Fruit fly (Drosophila melanogaster) whole organism, embryonic: Measurements from ENCODE around the gene Sur-8.
A peak's percentile ranks its signal among the peaks of the same experiment; 100 is the strongest.

Source experiments
- Abd-B ChIP-seq: fragments of 200-800 bp; sonication (Bioruptor generic); optimal IDR thresholded peaks from 2 replicates; lab custom pipeline; 2018; ENCODE audit warnings: missing biosample characterization, mild to moderate bottlenecking, missing genetic modification characterization, moderate library complexity
- Bteb2 ChIP-seq: fragments of 200-800 bp; sonication (Bioruptor generic); optimal IDR thresholded peaks from 2 replicates; lab custom pipeline; 2016; ENCODE audit warnings: missing biosample characterization, missing genetic modification characterization
- CG10267 ChIP-seq: fragments of 200-800 bp; sonication (Bioruptor generic); optimal IDR thresholded peaks from 2 replicates; lab custom pipeline; 2018; ENCODE audit warnings: missing biosample characterization, mild to moderate bottlenecking, missing genetic modification characterization, moderate library complexity
- CG10366 ChIP-seq: fragments of 200-800 bp; sonication (Bioruptor generic); IDR thresholded peaks from 2 replicates; pipeline ENCODE4 v1.3.6; 2022; ENCODE audit warnings: missing biosample characterization, missing genetic modification characterization
- CG10979 ChIP-seq: fragments of 200-800 bp; sonication (Bioruptor generic); optimal IDR thresholded peaks from 2 replicates; lab custom pipeline; 2018; ENCODE audit warnings: missing biosample characterization, mild to moderate bottlenecking, missing genetic modification characterization, moderate library complexity
- CG11085 ChIP-seq: fragments of 200-800 bp; sonication (Bioruptor generic); IDR thresholded peaks from 2 replicates; pipeline ENCODE4 v1.3.6; 2022; ENCODE audit warnings: missing biosample characterization, missing genetic modification characterization
- CG1233 ChIP-seq: fragments of 200-800 bp; sonication (Bioruptor generic); optimal IDR thresholded peaks from 4 replicates; lab custom pipeline; 2018; ENCODE audit warnings: missing biosample characterization, mild to moderate bottlenecking, missing genetic modification characterization
- CG12744 ChIP-seq: fragments of 200-800 bp; sonication (Bioruptor generic); optimal IDR thresholded peaks from 2 replicates; lab custom pipeline; 2016; ENCODE audit warnings: missing biosample characterization, missing genetic modification characterization
- CG15601 ChIP-seq: fragments of 200-800 bp; sonication (Bioruptor generic); optimal IDR thresholded peaks from 3 replicates; lab custom pipeline; 2019; ENCODE audit warnings: missing biosample characterization, mild to moderate bottlenecking, missing genetic modification characterization, moderate library complexity
- CG16779 ChIP-seq: fragments of 200-800 bp; sonication (Bioruptor generic); IDR thresholded peaks from 2 replicates; pipeline ENCODE4 v1.3.6; 2022; ENCODE audit warnings: missing biosample characterization, missing genetic modification characterization
- CG17612 ChIP-seq: fragments of 200-800 bp; sonication (Bioruptor generic); IDR thresholded peaks from 2 replicates; pipeline ENCODE4 v1.3.6; 2022; ENCODE audit warnings: missing biosample characterization, missing genetic modification characterization
- CG18011 ChIP-seq: fragments of 200-800 bp; sonication (Bioruptor generic); optimal IDR thresholded peaks from 2 replicates; lab custom pipeline; 2017; ENCODE audit warnings: missing biosample characterization, missing genetic modification characterization, mild to moderate bottlenecking, moderate library complexity, missing genotype
- CG18599 ChIP-seq: fragments of 200-800 bp; sonication (Bioruptor generic); optimal IDR thresholded peaks from 3 replicates; lab custom pipeline; 2017; ENCODE audit warnings: missing biosample characterization, missing genetic modification characterization, mild to moderate bottlenecking, moderate library complexity, missing genetic modification reagents
- CG32532 ChIP-seq: fragments of 200-800 bp; sonication (Bioruptor generic); IDR thresholded peaks from 2 replicates; pipeline ENCODE4 v1.3.6; 2022; ENCODE audit warnings: missing biosample characterization, missing genetic modification characterization
- CG34422 ChIP-seq: fragments of 200-800 bp; sonication (Bioruptor generic); IDR thresholded peaks from 3 replicates; pipeline ENCODE4 v1.3.6; 2022; ENCODE audit warnings: missing biosample characterization, missing genetic modification characterization
- CG3838 ChIP-seq: fragments of 200-800 bp; sonication (Bioruptor generic); optimal IDR thresholded peaks from 3 replicates; lab custom pipeline; 2016; ENCODE audit warnings: missing biosample characterization, missing genetic modification characterization
- CG3847 ChIP-seq: fragments of 200-800 bp; sonication (Bioruptor generic); IDR thresholded peaks from 2 replicates; pipeline ENCODE4 v1.3.6; 2022; ENCODE audit warnings: missing biosample characterization, missing genetic modification characterization
- CG4707 ChIP-seq: fragments of 200-800 bp; sonication (Bioruptor generic); optimal IDR thresholded peaks from 2 replicates; lab custom pipeline; 2018; ENCODE audit warnings: missing biosample characterization, mild to moderate bottlenecking, missing genetic modification characterization, moderate library complexity
- CG4730 ChIP-seq: fragments of 200-800 bp; sonication (Bioruptor generic); IDR thresholded peaks from 2 replicates; pipeline ENCODE4 v1.3.6; 2022; ENCODE audit warnings: missing biosample characterization, missing genetic modification characterization
- CG4854 ChIP-seq: fragments of 200-800 bp; sonication (Bioruptor generic); optimal IDR thresholded peaks from 2 replicates; lab custom pipeline; 2016; ENCODE audit warnings: missing biosample characterization, missing genetic modification characterization, inconsistent platforms
- CG8359 ChIP-seq: fragments of 200-800 bp; sonication (Bioruptor generic); optimal IDR thresholded peaks from 2 replicates; lab custom pipeline; 2017; ENCODE audit warnings: missing biosample characterization, mild to moderate bottlenecking, missing genetic modification characterization, borderline replicate concordance
- CG9932 ChIP-seq: fragments of 200-800 bp; sonication (Bioruptor generic); IDR thresholded peaks from 2 replicates; pipeline ENCODE4 v1.3.6; 2022; ENCODE audit warnings: missing biosample characterization, missing genetic modification characterization
- D ChIP-seq, 2 experiments: fragments of 200-800 bp in 1 of 2; fragments of >200 bp in 1 of 2; sonication (Bioruptor generic) in 1 of 2; optimal IDR thresholded peaks; 2 replicates in 1 of 2; 3 replicates in 1 of 2; lab custom pipeline; 2017; ENCODE audit warnings: mild to moderate bottlenecking in 1 of 2, missing biosample characterization in 1 of 2, missing genetic modification characterization in 1 of 2, missing genetic modification reagents in 1 of 2
- Gsc ChIP-seq: fragments of 200-800 bp; sonication (Bioruptor generic); IDR thresholded peaks from 2 replicates; pipeline ENCODE4 v1.3.6; 2022; ENCODE audit warnings: missing biosample characterization, missing genetic modification characterization
- H2.0 ChIP-seq: fragments of 200-800 bp; sonication (Bioruptor generic); IDR thresholded peaks from 2 replicates; pipeline ENCODE4 v1.3.6; 2022; ENCODE audit warnings: missing biosample characterization, missing genetic modification characterization
- Hr39 ChIP-seq: fragments of >200 bp; optimal IDR thresholded peaks from 2 replicates; lab custom pipeline; 2017
- Hr78 ChIP-seq, 2 experiments: fragments of 200-800 bp in 1 of 2; fragments of >200 bp in 1 of 2; sonication (Bioruptor generic) in 1 of 2; optimal IDR thresholded peaks; 2 replicates each; lab custom pipeline; 2017 to 2019; ENCODE audit warnings: missing biosample characterization in 2 of 2, missing genetic modification characterization in 2 of 2, mild to moderate bottlenecking in 1 of 2, moderate library complexity in 1 of 2
- MESR4 ChIP-seq: fragments of 200-800 bp; sonication (Bioruptor generic); optimal IDR thresholded peaks from 2 replicates; lab custom pipeline; 2018; ENCODE audit warnings: missing biosample characterization, mild to moderate bottlenecking, missing genetic modification characterization, moderate library complexity
- aop ChIP-seq: fragments of 200-800 bp; sonication (Bioruptor generic); IDR thresholded peaks from 2 replicates; pipeline ENCODE4 v1.3.6; 2022; ENCODE audit warnings: missing biosample characterization, missing genetic modification characterization
- ash1 ChIP-seq: fragments of 200-800 bp; sonication (Bioruptor generic); optimal IDR thresholded peaks from 2 replicates; lab custom pipeline; 2018; ENCODE audit warnings: missing biosample characterization, mild to moderate bottlenecking, missing genetic modification characterization
- bab2 ChIP-seq: fragments of 200-800 bp; sonication (Bioruptor generic); optimal IDR thresholded peaks from 2 replicates; lab custom pipeline; 2016; ENCODE audit warnings: missing biosample characterization, missing genetic modification characterization
- cwo ChIP-seq: fragments of 200-800 bp; sonication (Bioruptor generic); optimal IDR thresholded peaks from 3 replicates; lab custom pipeline; 2017; ENCODE audit warnings: missing biosample characterization, missing genetic modification characterization, mild to moderate bottlenecking, moderate library complexity, missing genetic modification reagents
- danr ChIP-seq: fragments of 200-800 bp; sonication (Bioruptor generic); IDR thresholded peaks from 2 replicates; pipeline ENCODE4 v1.3.6; 2022; ENCODE audit warnings: missing biosample characterization, missing genetic modification characterization
- ems ChIP-seq: fragments of 200-800 bp; sonication (Bioruptor generic); optimal IDR thresholded peaks from 3 replicates; lab custom pipeline; 2016; ENCODE audit warnings: missing biosample characterization, missing genetic modification characterization
- en ChIP-seq: fragments of 200-800 bp; sonication (Bioruptor generic); optimal IDR thresholded peaks from 2 replicates; lab custom pipeline; 2016; ENCODE audit warnings: missing biosample characterization, missing genetic modification characterization
- grau ChIP-seq: fragments of 200-800 bp; optimal IDR thresholded peaks from 3 replicates; lab custom pipeline; 2019; ENCODE audit warnings: missing biosample characterization, mild to moderate bottlenecking, missing genetic modification characterization, moderate library complexity
- inv ChIP-seq: fragments of 200-800 bp; sonication (Bioruptor generic); IDR thresholded peaks from 2 replicates; pipeline ENCODE4 v1.3.6; 2022; ENCODE audit warnings: missing biosample characterization, missing genetic modification characterization; ENCODE audit not compliant: partially characterized antibody
- kni ChIP-seq: fragments of 200-800 bp; sonication (Bioruptor generic); optimal IDR thresholded peaks from 3 replicates; lab custom pipeline; 2017; ENCODE audit warnings: mild to moderate bottlenecking, missing biosample characterization, missing genetic modification reagents, missing genetic modification characterization
- lola ChIP-seq, 3 experiments: fragments of >200 bp in 2 of 3; fragments of 200-800 bp in 1 of 3; sonication (Bioruptor generic) in 1 of 3; optimal IDR thresholded peaks; 2 replicates each; lab custom pipeline; 2017 to 2019; ENCODE audit warnings: missing biosample characterization in 3 of 3, missing genetic modification characterization in 3 of 3, mild to moderate bottlenecking in 1 of 3, moderate library complexity in 1 of 3
- maf-S ChIP-seq: fragments of 200-800 bp; sonication (Bioruptor generic); optimal IDR thresholded peaks from 2 replicates; lab custom pipeline; 2016; ENCODE audit warnings: missing biosample characterization, missing genetic modification characterization
- nau ChIP-seq: fragments of 200-800 bp; sonication (Bioruptor generic); optimal IDR thresholded peaks from 3 replicates; lab custom pipeline; 2017; ENCODE audit warnings: missing biosample characterization, mild to moderate bottlenecking, missing genetic modification characterization, missing genetic modification reagents
- ro ChIP-seq: fragments of 200-800 bp; sonication (Bioruptor generic); IDR thresholded peaks from 2 replicates; pipeline ENCODE4 v1.3.6; 2022; ENCODE audit warnings: missing biosample characterization, missing genetic modification characterization
- seq ChIP-seq: fragments of 200-800 bp; sonication (Bioruptor generic); IDR thresholded peaks from 2 replicates; pipeline ENCODE4 v1.3.6; 2022; ENCODE audit warnings: missing biosample characterization, missing genetic modification characterization
- sisA ChIP-seq: fragments of 200-800 bp; sonication (Bioruptor generic); IDR thresholded peaks from 2 replicates; pipeline ENCODE4 v1.3.6; 2022; ENCODE audit warnings: missing biosample characterization, missing genetic modification characterization
- tio ChIP-seq: fragments of 200-800 bp; sonication (Bioruptor generic); optimal IDR thresholded peaks from 2 replicates; lab custom pipeline; 2017; ENCODE audit warnings: missing biosample characterization, missing genetic modification characterization, inconsistent platforms
- tna ChIP-seq: fragments of 200-800 bp; sonication (Bioruptor generic); IDR thresholded peaks from 2 replicates; pipeline ENCODE4 v1.3.6; 2022; ENCODE audit warnings: missing biosample characterization, missing genetic modification characterization; ENCODE audit not compliant: partially characterized antibody
- trem ChIP-seq: fragments of 200-800 bp; optimal IDR thresholded peaks from 3 replicates; lab custom pipeline; 2019; ENCODE audit warnings: missing biosample characterization, mild to moderate bottlenecking, missing genetic modification characterization, moderate library complexity
- tup ChIP-seq: fragments of 200-800 bp; sonication (Bioruptor generic); optimal IDR thresholded peaks from 2 replicates; lab custom pipeline; 2016; ENCODE audit warnings: missing biosample characterization, mild to moderate bottlenecking, missing genetic modification characterization, moderate library complexity

Sur-8 gene

DNA sequence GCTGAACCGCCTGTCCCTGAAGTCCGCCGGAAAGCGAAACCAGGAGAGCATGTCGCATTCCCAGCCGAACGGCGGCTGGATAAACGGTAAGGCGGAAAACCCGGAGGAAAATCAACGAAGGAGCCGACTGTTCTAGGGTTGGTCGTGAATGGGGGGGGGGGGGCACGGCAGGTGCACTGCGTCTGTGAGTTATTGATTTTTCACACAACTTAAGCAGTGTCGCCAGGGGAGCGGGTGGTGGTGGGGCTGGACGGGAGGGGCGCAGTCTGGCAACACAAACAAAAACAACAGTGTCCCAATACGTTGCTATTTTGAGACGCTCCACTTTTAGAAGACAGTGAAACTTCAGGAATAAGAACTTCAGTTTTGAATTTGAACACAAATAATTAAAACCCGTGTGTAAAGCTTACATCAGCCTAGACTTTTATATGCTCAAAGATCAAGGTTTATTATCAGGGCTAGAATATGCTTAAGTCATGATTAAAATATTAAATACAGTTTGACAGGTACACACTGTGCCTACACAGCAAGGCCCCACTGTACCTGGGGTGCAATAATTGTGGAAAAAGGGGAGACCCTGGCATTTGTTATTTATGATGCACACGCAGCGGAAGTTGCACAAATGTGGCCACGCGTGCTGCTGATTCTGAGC is 16.0 kb downstream of the Sur-8 start (continued):
- peak in 1 of 2 experiments; percentile 29 for TF ChIP-seq Hr78 (GFP tag; optimal IDR thresholded peaks at IDR 0.05; lab: Kevin White, UChicago)
- TF ChIP-seq Bteb2 (GFP tag; lab: Kevin White, UChicago) = no peak
- TF ChIP-seq CG3838 (GFP tag; lab: Kevin White, UChicago) = no peak
- TF ChIP-seq CG1233 (GFP tag; lab: Kevin White, UChicago) = peak; percentile 56
- TF ChIP-seq cwo (GFP tag; lab: Kevin White, UChicago) = peak; percentile 30
- peak; percentile 14; the same call in 1 of the 2 replicates for TF ChIP-seq CG3847 (GFP tag; lab: Robert Waterston, UW)
- TF ChIP-seq kni (GFP tag; lab: Kevin White, UChicago) = peak; percentile 11
- peak; percentile 42; the same call in 1 of the 2 replicates for TF ChIP-seq aop
- no peak for TF ChIP-seq en (GFP tag; lab: Kevin White, UChicago)
- TF ChIP-seq danr (GFP tag; lab: Robert Waterston, UW) = peak; percentile 25; the same call in 1 of the 2 replicates
- no peak for TF ChIP-seq inv
- 0 out of 2 replicates have a peak, but pooled peaks have one; percentile 8 for TF ChIP-seq CG17612
- peak; percentile 59 for TF ChIP-seq CG15601
- TF ChIP-seq CG32532 = peak; percentile 53
- peak; percentile 34 for TF ChIP-seq CG10267
- peak; percentile 11 for TF ChIP-seq maf-S (GFP tag; lab: Kevin White, UChicago)
- TF ChIP-seq Abd-B (GFP tag; lab: Kevin White, UChicago) = peak; percentile 30
- peak; percentile 35; the same call in 1 of the 2 replicates for TF ChIP-seq CG4730 (GFP tag; lab: Robert Waterston, UW)
- TF ChIP-seq CG8359 (GFP tag; lab: Kevin White, UChicago) = no peak
- TF ChIP-seq sisA (GFP tag; lab: Robert Waterston, UW) = peak; percentile 77
- peak; percentile 80 for TF ChIP-seq CG10979 (tag; lab: Kevin White, UChicago)
- TF ChIP-seq CG18011 = peak; percentile 13
- peak; percentile 49; the same call in 1 of the 2 replicates for TF ChIP-seq seq (GFP tag; lab: Robert Waterston, UW)
- TF ChIP-seq MESR4 (GFP tag; lab: Kevin White, UChicago) = no peak
- peak; percentile 95 for TF ChIP-seq grau (tag; lab: Kevin White, UChicago)
- peak; percentile 85 for TF ChIP-seq nau (GFP tag; lab: Kevin White, UChicago)
- no peak for TF ChIP-seq tna
- TF ChIP-seq CG11085 (GFP tag; lab: Robert Waterston, UW) = peak; percentile 9; the same call in 1 of the 2 replicates
- TF ChIP-seq tup (GFP tag; lab: Kevin White, UChicago) = no peak
- no peak for TF ChIP-seq ro (GFP tag; lab: Robert Waterston, UW)
- TF ChIP-seq CG16779 (GFP tag; lab: Robert Waterston, UW) = 0 out of 2 replicates have a peak, but pooled peaks have one; percentile 18
- TF ChIP-seq CG10366 (GFP tag; lab: Robert Waterston, UW) = peak; percentile 82
- TF ChIP-seq CG34422 (GFP tag; lab: Robert Waterston, UW) = peak; percentile 35; the same call in 2 of the 3 replicates
- TF ChIP-seq ems (GFP tag; lab: Kevin White, UChicago) = peak; percentile 68
- TF ChIP-seq CG4707 (GFP tag; lab: Kevin White, UChicago) = peak; percentile 55
- peak; percentile 1 for TF ChIP-seq tio (GFP tag; lab: Kevin White, UChicago)
- TF ChIP-seq CG9932 (GFP tag; lab: Robert Waterston, UW) = peak; percentile 49
- TF ChIP-seq trem (tag; lab: Kevin White, UChicago) = peak; percentile 65
- TF ChIP-seq lola (GFP tag; optimal IDR thresholded peaks at IDR 0.05; lab: Kevin White, UChicago) = peak in 1 of 3 experiments; percentile 51
- TF ChIP-seq Hr39 (lab: Kevin White, UChicago) = no peak
- TF ChIP-seq CG18599 (GFP tag; lab: Kevin White, UChicago) = peak; percentile 73
- TF ChIP-seq H2.0 = peak; percentile 80
- TF ChIP-seq bab2 (GFP tag; lab: Kevin White, UChicago) = peak; percentile 46
- no peak for TF ChIP-seq CG4854 (GFP tag; lab: Kevin White, UChicago)
- TF ChIP-seq ash1 (GFP tag; lab: Kevin White, UChicago) = no peak
- TF ChIP-seq D (optimal IDR thresholded peaks at IDR 0.05; lab: Kevin White, UChicago) = no peak
- TF ChIP-seq D (GFP tag; optimal IDR thresholded peaks at IDR 0.05; lab: Kevin White, UChicago) = peak; percentile 75
- TF ChIP-seq CG12744 (GFP tag; lab: Kevin White, UChicago) = no peak
- peak; percentile 55; the same call in 1 of the 2 replicates for TF ChIP-seq Gsc (GFP tag; lab: Robert Waterston, UW)
